Fruit fly (Drosophila melanogaster) Kc167 (cell line): ENCODE measurements around the gene Srr.

ENCODE experiments used
- h ChIP-seq: fragments of >200 bp; optimal IDR thresholded peaks from 3 replicates; lab custom pipeline; 2018; ENCODE audit warnings: missing external identifiers
- insv ChIP-seq: fragments of >200 bp; optimal IDR thresholded peaks from 3 replicates; lab custom pipeline; 2018; ENCODE audit warnings: missing external identifiers
- ttk ChIP-seq: sonication (Bioruptor generic); optimal IDR thresholded peaks from 2 replicates; lab custom pipeline; 2017; ENCODE audit warnings: missing external identifiers

DNA sequence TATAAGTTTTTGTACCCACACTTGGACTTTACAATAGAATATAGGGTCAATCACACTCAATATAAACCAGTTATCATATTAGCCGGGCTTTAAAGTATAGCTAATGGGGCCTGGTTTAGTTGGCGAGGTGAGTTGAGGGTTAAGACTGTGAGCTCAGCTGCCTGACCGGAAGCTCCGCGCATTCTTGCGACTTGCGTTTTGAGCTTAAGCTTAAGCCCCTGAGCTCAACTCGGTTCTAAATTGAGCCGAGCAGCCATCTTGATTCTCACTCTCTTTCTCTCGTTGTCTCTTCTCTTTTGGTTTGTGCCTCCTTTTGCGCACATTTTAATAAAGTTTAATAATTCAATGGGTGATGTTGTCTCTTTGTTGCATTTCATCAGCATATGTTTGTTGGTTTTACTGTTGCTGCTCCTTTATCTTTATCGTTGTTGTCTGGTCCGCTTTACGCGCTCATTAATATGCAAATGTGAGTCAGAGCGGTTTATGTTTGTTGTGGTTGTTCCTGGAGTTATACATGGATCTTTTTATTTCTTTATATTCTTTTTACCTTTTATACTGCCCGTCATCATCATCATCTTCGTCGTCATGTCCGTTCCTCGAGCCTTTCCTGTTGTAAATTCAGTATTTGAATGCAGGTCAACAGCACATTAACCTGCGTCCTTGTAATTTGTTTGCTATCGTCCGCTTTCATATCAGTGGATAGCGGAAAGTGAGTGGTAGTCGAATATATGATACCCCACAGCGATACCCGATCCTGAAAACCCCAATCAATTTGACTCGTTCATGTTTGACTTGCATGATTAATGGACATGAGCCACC, 14.4 kb upstream of the Srr start:
- TF ChIP-seq insv = no peak
- no peak for TF ChIP-seq h (lab: Kevin White, UChicago)
- TF ChIP-seq ttk (lab: Kevin White, UChicago) = no peak
